Worm (Caenorhabditis elegans): ENCODE results near the gene F44B9.2.

Gene F44B9.2

DNA sequence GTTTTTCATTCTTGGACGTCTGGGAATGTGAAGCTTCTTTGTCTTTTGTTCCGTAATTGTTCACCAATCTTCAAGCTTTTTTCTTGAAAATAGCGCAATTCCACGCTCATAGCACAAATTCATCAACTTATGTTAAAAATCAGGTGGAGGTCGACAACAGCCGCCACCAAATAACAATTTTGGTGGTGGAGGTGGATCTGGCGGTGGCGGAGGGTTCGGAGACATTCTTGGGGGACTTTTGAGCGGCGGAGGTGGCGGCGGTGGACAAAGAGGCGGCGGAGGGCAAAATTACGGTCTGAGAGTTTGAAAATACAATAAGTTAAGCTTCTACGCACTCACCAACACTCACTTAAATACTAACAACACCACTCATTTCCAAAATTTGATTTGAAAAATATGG, 40.3 kb upstream of the F44B9.2 start:
- TF ChIP-seq nhr-25 (tag; optimal IDR thresholded peaks at IDR 0.05) (no peak), ztf-1 (GFP tag; conservative IDR thresholded peaks at IDR 0.05) (no peak), nhr-23 (tag; optimal IDR thresholded peaks at IDR 0.05) (no peak), skn-1 (tag; optimal IDR thresholded peaks at IDR 0.05) (no peak), mab-5 (tag; optimal IDR thresholded peaks at IDR 0.05) (no peak), nhr-12 (tag; optimal IDR thresholded peaks at IDR 0.05) (no peak), lin-11 (tag; optimal IDR thresholded peaks at IDR 0.05) (no peak), Y55F3AM.14 (GFP tag; optimal IDR thresholded peaks at IDR 0.05) (no peak), unc-39 (tag; optimal IDR thresholded peaks at IDR 0.05) (no peak), lin-13 (GFP tag; optimal IDR thresholded peaks at IDR 0.05) (no peak), ceh-82 (tag; optimal IDR thresholded peaks at IDR 0.05) (no peak), mdl-1 (tag; optimal IDR thresholded peaks at IDR 0.05) (no peak), crh-2 (tag; optimal IDR thresholded peaks at IDR 0.05) (no peak), F13H6.1 (tag; optimal IDR thresholded peaks at IDR 0.05) (no peak), lsy-2 (tag; optimal IDR thresholded peaks at IDR 0.05) (no peak), ztf-4 (tag; optimal IDR thresholded peaks at IDR 0.05) (no peak), ztf-11 (tag; optimal IDR thresholded peaks at IDR 0.05) (no peak), mbf-1 (tag; optimal IDR thresholded peaks at IDR 0.05) (no peak), unc-55 (GFP tag; optimal IDR thresholded peaks at IDR 0.05) (no peak), sma-3 (GFP tag; optimal IDR thresholded peaks at IDR 0.05) (no peak)

DNA sequence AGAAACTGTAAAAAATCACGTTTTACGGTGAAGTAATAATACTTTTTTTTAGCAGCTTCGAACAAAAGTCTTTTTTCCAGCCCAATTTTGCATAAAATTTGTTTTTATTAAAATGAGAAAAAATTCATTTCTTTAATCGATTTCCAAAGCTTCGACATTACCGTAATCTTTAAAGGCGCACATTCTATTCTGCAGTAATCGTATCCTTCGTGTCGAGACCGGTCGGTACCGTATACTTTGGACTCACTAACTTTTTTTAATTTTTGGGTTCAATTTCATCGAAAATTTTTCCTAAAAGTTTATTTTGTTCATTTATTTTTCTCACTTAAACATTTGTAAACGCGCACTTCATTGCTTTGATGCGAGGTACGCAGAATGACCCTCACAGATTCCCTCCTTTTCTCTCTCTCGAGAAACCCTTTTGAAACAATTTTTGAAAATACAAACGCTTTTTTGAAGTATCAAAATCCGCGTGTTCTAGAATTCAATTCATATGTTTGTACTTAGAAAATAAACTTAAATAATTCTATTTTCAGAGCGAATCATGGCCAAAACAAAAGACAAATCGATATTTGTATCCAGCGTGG, 35.6 kb upstream of the F44B9.2 start, which contains the start of gene hrpk-2:
Gene hrpk-2, plus strand, starts transcription at position 537 of the 587 bp plus-strand sequence.
- TF ChIP-seq nhr-10 (tag; optimal IDR thresholded peaks at IDR 0.05) (no peak), nhr-77 (tag; optimal IDR thresholded peaks at IDR 0.05) (no peak), zag-1 (tag; optimal IDR thresholded peaks at IDR 0.05) (no peak), peb-1 (tag; optimal IDR thresholded peaks at IDR 0.05) (no peak), nhr-21 (tag; optimal IDR thresholded peaks at IDR 0.05) (no peak), unc-39 (tag; optimal IDR thresholded peaks at IDR 0.05) (no peak), lin-39 (tag; optimal IDR thresholded peaks at IDR 0.05) (no peak), nhr-6 (tag; optimal IDR thresholded peaks at IDR 0.05) (no peak), mdl-1 (tag; optimal IDR thresholded peaks at IDR 0.05) (no peak), nhr-12 (tag; optimal IDR thresholded peaks at IDR 0.05) (no peak)

DNA sequence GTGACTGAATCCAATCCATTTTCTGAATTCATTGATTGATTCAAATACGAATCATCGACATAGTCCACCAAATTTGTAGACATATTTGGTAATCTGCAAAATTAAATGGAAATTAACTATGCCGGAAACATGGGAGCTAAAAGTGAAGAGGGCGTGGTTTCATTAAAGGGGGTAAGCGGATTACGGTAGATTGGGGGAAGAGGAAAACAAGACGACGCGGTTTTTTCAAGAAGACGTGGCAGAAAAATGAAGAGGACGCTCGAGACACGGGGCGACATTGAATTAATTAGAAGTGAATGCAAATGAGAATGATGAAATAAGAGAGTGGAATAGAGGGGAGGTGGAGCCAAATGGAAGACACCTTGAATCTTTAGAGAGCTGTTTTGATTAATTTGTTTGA, 25.9 kb upstream of the F44B9.2 start, which contains the start of gene npr-17:
Gene npr-17, minus strand, starts transcription at position 101 of the 400 bp plus-strand sequence.
- TF ChIP-seq blmp-1 (tag; optimal IDR thresholded peaks at IDR 0.05; ENCODE audit: insufficient read depth) (no peak), crh-2 (tag; optimal IDR thresholded peaks at IDR 0.05) (no peak), ama-1 (optimal IDR thresholded peaks at IDR 0.05) (no peak), ztf-4 (tag; optimal IDR thresholded peaks at IDR 0.05) (no peak), nhr-10 (tag; optimal IDR thresholded peaks at IDR 0.05) (no peak), unc-55 (GFP tag; optimal IDR thresholded peaks at IDR 0.05) (no peak), skn-1 (tag; optimal IDR thresholded peaks at IDR 0.05) (no peak), mab-5 (tag; optimal IDR thresholded peaks at IDR 0.05) (no peak), Y55F3AM.14 (GFP tag; optimal IDR thresholded peaks at IDR 0.05) (no peak), mdl-1 (tag; optimal IDR thresholded peaks at IDR 0.05) (no peak), ztf-1 (GFP tag; conservative IDR thresholded peaks at IDR 0.05) (no peak), nhr-6 (tag; optimal IDR thresholded peaks at IDR 0.05) (no peak), unc-62 (GFP tag; optimal IDR thresholded peaks at IDR 0.05) (no peak), nhr-129 (tag; optimal IDR thresholded peaks at IDR 0.05) (no peak), sma-3 (GFP tag; optimal IDR thresholded peaks at IDR 0.05) (no peak), lin-13 (GFP tag; optimal IDR thresholded peaks at IDR 0.05) (no peak)

DNA sequence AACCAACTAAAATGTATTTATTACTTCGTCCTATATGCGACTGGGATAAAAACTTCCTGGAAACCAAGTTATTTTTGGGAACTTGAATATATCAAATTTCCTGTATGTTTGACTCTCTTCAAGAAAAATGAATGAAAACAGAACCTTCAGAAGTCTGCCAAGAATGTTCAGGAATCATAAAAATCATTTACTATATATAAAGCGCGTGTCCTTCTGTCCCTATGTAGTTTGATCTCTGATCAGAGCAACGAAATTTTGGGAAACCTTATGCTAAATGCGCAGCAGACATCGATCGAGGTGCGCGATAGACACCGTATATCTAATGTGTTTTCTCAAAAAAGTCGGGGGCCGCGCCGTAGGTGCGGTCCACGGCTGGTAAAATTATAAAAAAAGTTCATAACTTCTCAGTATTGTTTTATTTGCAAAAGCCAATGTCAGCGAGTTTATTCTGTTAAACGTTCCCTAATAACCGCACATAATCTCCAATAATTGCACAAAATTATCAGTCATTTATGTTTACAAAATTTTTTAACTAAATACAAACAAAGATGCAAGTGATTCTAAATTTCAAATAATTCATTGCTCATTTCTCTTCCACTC, 24.7 kb upstream of the F44B9.2 start:
- TF ChIP-seq nhr-10 (tag; optimal IDR thresholded peaks at IDR 0.05) (no peak), lsy-2 (tag; optimal IDR thresholded peaks at IDR 0.05) (no peak), fos-1 (tag; optimal IDR thresholded peaks at IDR 0.05) (no peak), alr-1 (tag; optimal IDR thresholded peaks at IDR 0.05) (no peak), skn-1 (tag; optimal IDR thresholded peaks at IDR 0.05) (no peak), blmp-1 (tag; optimal IDR thresholded peaks at IDR 0.05; ENCODE audit: insufficient read depth) (no peak), nhr-11 (tag; optimal IDR thresholded peaks at IDR 0.05) (no peak), nhr-23 (tag; optimal IDR thresholded peaks at IDR 0.05) (no peak), ama-1 (optimal IDR thresholded peaks at IDR 0.05) (no peak), R02D3.7 (tag; optimal IDR thresholded peaks at IDR 0.05) (no peak), dmd-4 (tag; optimal IDR thresholded peaks at IDR 0.05) (no peak), ztf-11 (tag; optimal IDR thresholded peaks at IDR 0.05) (no peak), crh-2 (tag; optimal IDR thresholded peaks at IDR 0.05) (no peak), nhr-237 (tag; optimal IDR thresholded peaks at IDR 0.05) (no peak), sem-4 (tag; optimal IDR thresholded peaks at IDR 0.05) (no peak), lin-13 (GFP tag; optimal IDR thresholded peaks at IDR 0.05) (no peak), unc-62 (GFP tag; optimal IDR thresholded peaks at IDR 0.05) (no peak), ZK546.5 (tag; optimal IDR thresholded peaks at IDR 0.05) (no peak), ceh-16 (tag; optimal IDR thresholded peaks at IDR 0.05) (no peak)

All from whole organism, L2 larva.